Fruit fly (Drosophila melanogaster) whole organism, wandering third instar larva: ENCODE results near the gene mRpL36.
A peak's percentile ranks its signal among the peaks of the same experiment; 100 is the strongest.

Source experiments
- CG32264 ChIP-seq: fragments of 200-800 bp; sonication (Bioruptor generic); optimal IDR thresholded peaks from 2 replicates; lab custom pipeline; 2016; ENCODE audit warnings: missing biosample characterization, missing genetic modification characterization
- Dfd ChIP-seq: fragments of >200 bp; optimal IDR thresholded peaks from 2 replicates; lab custom pipeline; 2017; ENCODE audit warnings: missing biosample characterization, missing genetic modification characterization
- GATAd ChIP-seq: sonication (Bioruptor generic); optimal IDR thresholded peaks from 2 replicates; lab custom pipeline; 2016; ENCODE audit warnings: missing biosample characterization, missing genetic modification characterization
- Sp1 ChIP-seq: fragments of 200-800 bp; sonication (Bioruptor generic); optimal IDR thresholded peaks from 3 replicates; lab custom pipeline; 2019; ENCODE audit warnings: missing biosample characterization, mild to moderate bottlenecking, missing genetic modification characterization, moderate library complexity
- h ChIP-seq: fragments of 200-800 bp; sonication (Bioruptor generic); optimal IDR thresholded peaks from 3 replicates; lab custom pipeline; 2016; ENCODE audit warnings: missing biosample characterization, mild to moderate bottlenecking, missing genetic modification characterization
- lola ChIP-seq: fragments of >200 bp; optimal IDR thresholded peaks from 2 replicates; lab custom pipeline; 2017; ENCODE audit warnings: missing biosample characterization, missing genetic modification characterization
- pan ChIP-seq: fragments of >200 bp; optimal IDR thresholded peaks from 2 replicates; lab custom pipeline; 2017

- TF ChIP-seq lola (GFP tag; lab: Kevin White, UChicago) (no peak), GATAd (no peak), pan (no peak), h (peak; percentile 44), Sp1 (GFP tag; lab: Kevin White, UChicago) (no peak), CG32264 (GFP tag; lab: Kevin White, UChicago) (no peak), Dfd (no peak)
Measured at dm6 chr3L:8128396-8129050, 3.6 kb upstream of the mRpL36 start.
